Fruit fly (Drosophila melanogaster) whole organism, pupa: ENCODE measurements around the gene ArfGAP1.

Experiments
- CG10348 ChIP-seq: fragments of 200-800 bp; sonication (Bioruptor generic); IDR thresholded peaks from 2 replicates; pipeline ENCODE4 v1.3.6; 2022; ENCODE audit warnings: missing biosample characterization, missing genetic modification characterization
- CG12605 ChIP-seq: fragments of 200-800 bp; sonication (Bioruptor generic); IDR thresholded peaks from 2 replicates; pipeline ENCODE4 v1.3.6; 2022; ENCODE audit warnings: missing biosample characterization, missing genetic modification characterization
- CG14655 ChIP-seq: fragments of 200-800 bp; sonication (Bioruptor generic); optimal IDR thresholded peaks from 3 replicates; lab custom pipeline; 2017; ENCODE audit warnings: mild to moderate bottlenecking, missing biosample characterization, missing genetic modification reagents, missing genetic modification characterization
- CG15710 ChIP-seq: fragments of 200-800 bp; sonication (Bioruptor generic); optimal IDR thresholded peaks from 2 replicates; lab custom pipeline; 2018; ENCODE audit warnings: missing biosample characterization, mild to moderate bottlenecking, missing genetic modification characterization, moderate library complexity
- CG17806 ChIP-seq: fragments of 200-800 bp; sonication (Bioruptor generic); optimal IDR thresholded peaks from 2 replicates; lab custom pipeline; 2018; ENCODE audit warnings: missing biosample characterization, mild to moderate bottlenecking, missing genetic modification characterization, moderate library complexity
- CG32121 ChIP-seq: fragments of 200-800 bp; sonication (Bioruptor generic); IDR thresholded peaks from 2 replicates; pipeline ENCODE4 v1.3.6; 2022; ENCODE audit warnings: missing biosample characterization, missing genetic modification characterization
- CG34367 ChIP-seq: fragments of 200-800 bp; sonication (Bioruptor generic); optimal IDR thresholded peaks from 2 replicates; lab custom pipeline; 2018; ENCODE audit warnings: missing biosample characterization, mild to moderate bottlenecking, missing genetic modification characterization
- CG4496 ChIP-seq: fragments of 200-800 bp; sonication (Bioruptor generic); IDR thresholded peaks from 3 replicates; pipeline ENCODE4 v1.3.6; 2022; ENCODE audit warnings: missing biosample characterization, missing genetic modification characterization
- CG8159 ChIP-seq: fragments of 200-800 bp; sonication (Bioruptor generic); optimal IDR thresholded peaks from 3 replicates; lab custom pipeline; 2018; ENCODE audit warnings: missing biosample characterization, mild to moderate bottlenecking, missing genetic modification characterization, moderate library complexity
- CG8301 ChIP-seq: fragments of 200-800 bp; sonication (Bioruptor generic); optimal IDR thresholded peaks from 2 replicates; lab custom pipeline; 2018; ENCODE audit warnings: missing biosample characterization, mild to moderate bottlenecking, missing genetic modification characterization
- CG9948 ChIP-seq: fragments of 200-800 bp; sonication (Bioruptor generic); optimal IDR thresholded peaks from 2 replicates; lab custom pipeline; 2018; ENCODE audit warnings: missing biosample characterization, mild to moderate bottlenecking, missing genetic modification characterization, moderate library complexity
- D1 ChIP-seq: fragments of 200-800 bp; sonication (Bioruptor generic); optimal IDR thresholded peaks from 2 replicates; lab custom pipeline; 2018; ENCODE audit warnings: missing biosample characterization, mild to moderate bottlenecking, missing genetic modification characterization, moderate library complexity
- EcR ChIP-seq: fragments of 200-800 bp; sonication (Bioruptor generic); optimal IDR thresholded peaks from 3 replicates; lab custom pipeline; 2019; ENCODE audit warnings: missing biosample characterization, missing genetic modification characterization, mild to moderate bottlenecking, moderate library complexity, missing genetic modification reagents
- Ets98B ChIP-seq: fragments of 200-800 bp; sonication (Bioruptor generic); IDR thresholded peaks from 2 replicates; pipeline ENCODE4 v1.3.6; 2022; ENCODE audit warnings: missing biosample characterization, missing genetic modification characterization
- Pif1A ChIP-seq: fragments of 200-800 bp; sonication (Bioruptor generic); optimal IDR thresholded peaks from 3 replicates; lab custom pipeline; 2016; ENCODE audit warnings: missing biosample characterization, missing genetic modification characterization
- Pif1B ChIP-seq: fragments of 200-800 bp; sonication (Bioruptor generic); optimal IDR thresholded peaks from 3 replicates; lab custom pipeline; 2016; ENCODE audit warnings: missing biosample characterization, missing genetic modification characterization
- Snoo ChIP-seq: fragments of 200-800 bp; sonication (Bioruptor generic); optimal IDR thresholded peaks from 3 replicates; lab custom pipeline; 2017; ENCODE audit warnings: missing biosample characterization, mild to moderate bottlenecking, missing genetic modification characterization, inconsistent platforms
- fd96Ca ChIP-seq: fragments of 200-800 bp; sonication (Bioruptor generic); IDR thresholded peaks from 3 replicates; pipeline ENCODE4 v1.3.6; 2022; ENCODE audit warnings: missing biosample characterization, missing genetic modification characterization
- gl ChIP-seq: fragments of 200-800 bp; sonication (Bioruptor generic); optimal IDR thresholded peaks from 2 replicates; lab custom pipeline; 2018; ENCODE audit warnings: missing biosample characterization, mild to moderate bottlenecking, missing genetic modification characterization
- rn ChIP-seq: fragments of 200-800 bp; sonication (Bioruptor generic); IDR thresholded peaks from 2 replicates; pipeline ENCODE4 v1.3.6; 2022; ENCODE audit warnings: missing biosample characterization, missing genetic modification characterization

ArfGAP1 gene

dm6 chr3L:12405889-12406500, 11.4 kb downstream of the ArfGAP1 start:
- no peak for TF ChIP-seq CG34367 (tag; lab: Kevin White, UChicago)
- TF ChIP-seq CG8159 (tag; lab: Kevin White, UChicago), result no peak
- TF ChIP-seq CG9948, result no peak
- TF ChIP-seq CG15710, result no peak
- TF ChIP-seq Snoo, result no peak
- no peak for TF ChIP-seq CG32121 (GFP tag; lab: Robert Waterston, UW)
- TF ChIP-seq D1, result no peak
- TF ChIP-seq gl (tag; lab: Kevin White, UChicago), result no peak
- no peak for TF ChIP-seq CG4496 (GFP tag; lab: Robert Waterston, UW)
- TF ChIP-seq CG12605 (GFP tag; lab: Robert Waterston, UW), result no peak
- no peak for TF ChIP-seq CG10348 (GFP tag; lab: Robert Waterston, UW)
- no peak for TF ChIP-seq CG8301 (tag; lab: Kevin White, UChicago)
- no peak for TF ChIP-seq rn (GFP tag; lab: Robert Waterston, UW)
- TF ChIP-seq CG14655 (GFP tag; lab: Kevin White, UChicago), result no peak
- TF ChIP-seq EcR (GFP tag; lab: Kevin White, UChicago), result no peak

- TF ChIP-seq fd96Ca (GFP tag; lab: Robert Waterston, UW), result no peak
- TF ChIP-seq CG17806 (tag; lab: Kevin White, UChicago), result no peak
- no peak for TF ChIP-seq Snoo
- TF ChIP-seq CG4496 (GFP tag; lab: Robert Waterston, UW), result no peak
- TF ChIP-seq CG8159 (tag; lab: Kevin White, UChicago), result no peak
- TF ChIP-seq CG14655 (GFP tag; lab: Kevin White, UChicago), result no peak
- no peak for TF ChIP-seq CG15710
- TF ChIP-seq CG10348 (GFP tag; lab: Robert Waterston, UW), result no peak
- TF ChIP-seq D1, result no peak
Observed at dm6 chr3L:12401800-12402199, 15.6 kb downstream of the ArfGAP1 start, which contains the start of gene Smyd4-2. Smyd4-2 (minus strand) TSS chr3L:12401935.

- no peak for TF ChIP-seq CG8301 (tag; lab: Kevin White, UChicago)
- no peak for TF ChIP-seq gl (tag; lab: Kevin White, UChicago)
Observed at dm6 chr3L:12399171-12399570, 18.2 kb downstream of the ArfGAP1 start, which contains the start of gene CG32104. CG32104 (minus strand) TSS chr3L:12399322.

- no peak for TF ChIP-seq Pif1B (GFP tag; lab: Kevin White, UChicago)
- no peak for TF ChIP-seq CG12605 (GFP tag; lab: Robert Waterston, UW)
- no peak for TF ChIP-seq CG17806 (tag; lab: Kevin White, UChicago)
Observed at dm6 chr3L:12395871-12396270, 21.5 kb downstream of the ArfGAP1 start, which contains the start of gene Obp69a. Obp69a (plus strand) TSS chr3L:12396171.

dm6 chr3L:12392758-12393157, 24.6 kb downstream of the ArfGAP1 start:
- no peak for TF ChIP-seq CG32121 (GFP tag; lab: Robert Waterston, UW)
- TF ChIP-seq CG10348 (GFP tag; lab: Robert Waterston, UW), result no peak
- TF ChIP-seq EcR (GFP tag; lab: Kevin White, UChicago), result no peak
- no peak for TF ChIP-seq Snoo
- no peak for TF ChIP-seq CG15710
- no peak for TF ChIP-seq fd96Ca (GFP tag; lab: Robert Waterston, UW)
- TF ChIP-seq CG4496 (GFP tag; lab: Robert Waterston, UW), result no peak
- TF ChIP-seq CG12605 (GFP tag; lab: Robert Waterston, UW), result no peak
- TF ChIP-seq rn (GFP tag; lab: Robert Waterston, UW), result no peak
- TF ChIP-seq CG34367 (tag; lab: Kevin White, UChicago), result no peak
- TF ChIP-seq CG14655 (GFP tag; lab: Kevin White, UChicago), result no peak
- TF ChIP-seq CG17806 (tag; lab: Kevin White, UChicago), result no peak
- TF ChIP-seq CG8301 (tag; lab: Kevin White, UChicago), result no peak
- no peak for TF ChIP-seq CG9948
- TF ChIP-seq D1, result no peak
- TF ChIP-seq CG8159 (tag; lab: Kevin White, UChicago), result no peak
- TF ChIP-seq Pif1A, result no peak
- TF ChIP-seq gl (tag; lab: Kevin White, UChicago), result no peak
- no peak for TF ChIP-seq Ets98B (GFP tag; lab: Robert Waterston, UW)

dm6 chr3L:12392068-12392467, 25.3 kb downstream of the ArfGAP1 start:
- peak; percentile 7; the same call in 1 of the 3 replicates for TF ChIP-seq fd96Ca (GFP tag; lab: Robert Waterston, UW)
- TF ChIP-seq D1, result no peak

- peak; percentile 26; the same call in 1 of the 2 replicates for TF ChIP-seq Ets98B (GFP tag; lab: Robert Waterston, UW)
- TF ChIP-seq CG34367 (tag; lab: Kevin White, UChicago), result no peak
- peak; percentile 48 for TF ChIP-seq EcR (GFP tag; lab: Kevin White, UChicago)
Observed at dm6 chr3L:12391240-12391843, 26.0 kb downstream of the ArfGAP1 start, which contains the start of gene Ncc69. Ncc69 (minus strand) TSS chr3L:12391444.
